Fruit fly (Drosophila melanogaster): Measurements from ENCODE around the gene baz.

- TF ChIP-seq jim (GFP tag; optimal IDR thresholded peaks at IDR 0.05) (no peak), ey (GFP tag; optimal IDR thresholded peaks at IDR 0.05) (no peak), h (GFP tag; optimal IDR thresholded peaks at IDR 0.05) (no peak), Jra (GFP tag; optimal IDR thresholded peaks at IDR 0.05) (no peak), Rel (GFP tag; optimal IDR thresholded peaks at IDR 0.05) (no peak), Rel (tag; optimal IDR thresholded peaks at IDR 0.05) (no peak), OdsH (GFP tag; optimal IDR thresholded peaks at IDR 0.05) (no peak), fru (GFP tag; optimal IDR thresholded peaks at IDR 0.05) (no peak)
Observed at dm6 chrX:17177606-17178005, 17.8 kb downstream of the baz start.
